Worm (Caenorhabditis elegans): ENCODE results near the gene dkc-1.

Gene dkc-1

DNA sequence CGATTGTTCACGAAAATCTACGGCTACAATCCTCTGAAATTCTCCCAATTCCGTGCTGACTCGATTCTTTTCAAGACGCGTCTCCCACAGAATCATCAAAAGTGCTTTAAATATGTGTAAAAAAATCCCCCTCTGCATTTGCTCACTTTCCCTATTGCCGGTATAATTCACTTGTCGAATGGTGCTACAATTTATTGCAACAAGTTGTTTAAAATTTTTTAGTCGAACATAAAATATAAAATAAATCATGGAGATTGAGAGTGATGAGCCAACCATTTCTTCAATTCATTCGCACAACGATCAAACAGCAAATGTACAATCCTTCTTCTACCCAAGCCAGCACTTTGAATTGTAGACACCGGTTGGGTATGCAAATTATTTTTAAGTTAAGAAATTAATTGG, 1.8 kb upstream of the dkc-1 start (continued):
- TF ChIP-seq Y79H2A.3 (GFP tag; conservative IDR thresholded peaks at IDR 0.05) (peak; percentile 94), him-1 (tag; optimal IDR thresholded peaks at IDR 0.05) (peak; percentile 69), F37B4.10 (GFP tag; IDR thresholded peaks at IDR 0.05) (0 out of 2 replicates have a peak, but pooled peaks have one; percentile 11), F57A8.1 (GFP tag; optimal IDR thresholded peaks at IDR 0.05) (peak; percentile 63), ceh-79 (tag; optimal IDR thresholded peaks at IDR 0.05) (no peak), unc-62 (GFP tag; optimal IDR thresholded peaks at IDR 0.05) (no peak), B0336.3 (GFP tag; IDR thresholded peaks at IDR 0.05) (peak; percentile 93; the same call in 1 of the 2 replicates), K11D2.4 (GFP tag; IDR thresholded peaks at IDR 0.05) (no peak), mes-4 (tag; optimal IDR thresholded peaks at IDR 0.05) (peak; percentile 18), hsf-1 (GFP tag; IDR thresholded peaks at IDR 0.05) (peak; percentile 81), mel-28 (tag; optimal IDR thresholded peaks at IDR 0.05; ENCODE audit: borderline replicate concordance) (no peak), somi-1 (GFP tag; optimal IDR thresholded peaks at IDR 0.05) (no peak), akir-1 (GFP tag; optimal IDR thresholded peaks at IDR 0.05) (no peak), egl-18 (GFP tag; IDR thresholded peaks at IDR 0.05) (no peak), fkh-3 (tag; optimal IDR thresholded peaks at IDR 0.05) (no peak), F33H1.4 (GFP tag; IDR thresholded peaks at IDR 0.05) (peak; percentile 51), unc-130 (GFP tag; optimal IDR thresholded peaks at IDR 0.05) (peak; percentile 85), let-526 (GFP tag; IDR thresholded peaks at IDR 0.05) (no peak), lin-35 (GFP tag; optimal IDR thresholded peaks at IDR 0.05) (peak in 2 of 3 experiments; percentile 7 to 38), bed-1 (GFP tag; IDR thresholded peaks at IDR 0.05) (no peak), ceh-58 (GFP tag; IDR thresholded peaks at IDR 0.05) (peak; percentile 71; the same call in 1 of the 2 replicates), tbx-9 (tag; optimal IDR thresholded peaks at IDR 0.05; ENCODE audit: borderline replicate concordance) (peak; percentile 19), snpc-1.3 (tag; optimal IDR thresholded peaks at IDR 0.05; ENCODE audit: insufficient read depth) (peak; percentile 69), nhr-90 (tag; optimal IDR thresholded peaks at IDR 0.05) (peak; percentile 43), nhr-179 (tag; optimal IDR thresholded peaks at IDR 0.05) (no peak), ccch-3 (GFP tag; optimal IDR thresholded peaks at IDR 0.05) (no peak), nfya-2 (GFP tag; IDR thresholded peaks at IDR 0.05) (peak; percentile 45; the same call in 1 of the 2 replicates), ztf-18 (tag; optimal IDR thresholded peaks at IDR 0.05) (peak; percentile 70), sea-2 (GFP tag; IDR thresholded peaks at IDR 0.05) (no peak), F39B2.1 (GFP tag; IDR thresholded peaks at IDR 0.05) (peak; percentile 82), die-1 (tag; optimal IDR thresholded peaks at IDR 0.05) (peak; percentile 80), zim-3 (tag; optimal IDR thresholded peaks at IDR 0.05) (peak; percentile 44), madf-10 (tag; optimal IDR thresholded peaks at IDR 0.05) (no peak), hlh-12 (tag; optimal IDR thresholded peaks at IDR 0.05) (peak; percentile 50), snpc-1.1 (tag; optimal IDR thresholded peaks at IDR 0.05; ENCODE audit: insufficient read depth) (peak; percentile 62), hmg-1.2 (GFP tag; IDR thresholded peaks at IDR 0.05) (peak; percentile 39; the same call in 1 of the 2 replicates), T26A5.8 (tag; optimal IDR thresholded peaks at IDR 0.05) (peak; percentile 91), let-607 (tag; optimal IDR thresholded peaks at IDR 0.05) (no peak), pha-4 (tag; optimal IDR thresholded peaks at IDR 0.05) (no peak), ZK185.1 (tag; optimal IDR thresholded peaks at IDR 0.05; ENCODE audit: poor library complexity, severe bottlenecking) (no peak), egl-44 (GFP tag; IDR thresholded peaks at IDR 0.05) (no peak; the same call in 1 of the 2 replicates), mxl-1 (tag; optimal IDR thresholded peaks at IDR 0.05) (peak; percentile 33), ceh-100 (GFP tag; IDR thresholded peaks at IDR 0.05) (peak; percentile 49), bed-2 (GFP tag; IDR thresholded peaks at IDR 0.05) (no peak), lsl-1 (GFP tag; optimal IDR thresholded peaks at IDR 0.05) (peak; percentile 61), Y67H2A.10 (GFP tag; conservative IDR thresholded peaks at IDR 0.05) (no peak), nfyb-1 (GFP tag; IDR thresholded peaks at IDR 0.05) (peak; percentile 80), athp-1 (tag; optimal IDR thresholded peaks at IDR 0.05) (peak; percentile 85), atf-7 (tag; optimal IDR thresholded peaks at IDR 0.05) (peak; percentile 27)
